Fruit fly (Drosophila melanogaster): ENCODE results near the gene CG42816.

Gene CG42816

dm6 chr3L:17757156-17758083 is 40.0 kb downstream of the CG42816 start (continued):
- TF ChIP-seq CG12104 (GFP tag; optimal IDR thresholded peaks at IDR 0.05) (peak; percentile 62), CG6854 (GFP tag; optimal IDR thresholded peaks at IDR 0.05) (peak; percentile 49), twi (tag; optimal IDR thresholded peaks at IDR 0.05) (peak; percentile 89), Eip74EF (GFP tag; optimal IDR thresholded peaks at IDR 0.05) (peak in 1 of 2 experiments; percentile 72), sens-2 (GFP tag; IDR thresholded peaks at IDR 0.05) (peak; percentile 55; the same call in 1 of the 2 replicates), BtbVII (GFP tag; optimal IDR thresholded peaks at IDR 0.05) (peak; percentile 67), Aef1 (GFP tag; IDR thresholded peaks at IDR 0.05) (no peak; the same call in 2 of the 3 replicates), CG16815 (GFP tag; optimal IDR thresholded peaks at IDR 0.05) (peak; percentile 86), CG15479 (GFP tag; optimal IDR thresholded peaks at IDR 0.05) (peak; percentile 63), Fer1 (GFP tag; optimal IDR thresholded peaks at IDR 0.05) (no peak), CG8478 (optimal IDR thresholded peaks at IDR 0.05) (no peak), Myb (GFP tag; optimal IDR thresholded peaks at IDR 0.05) (no peak), tll (GFP tag; optimal IDR thresholded peaks at IDR 0.05) (no peak), Dfd (GFP tag; optimal IDR thresholded peaks at IDR 0.05) (no peak), mld (GFP tag; IDR thresholded peaks at IDR 0.05; ENCODE audit: partially characterized antibody) (no peak), CG11085 (GFP tag; IDR thresholded peaks at IDR 0.05) (no peak), CG15514 (GFP tag; optimal IDR thresholded peaks at IDR 0.05) (peak; percentile 7), H15 (GFP tag; IDR thresholded peaks at IDR 0.05) (peak; percentile 64; the same call in 1 of the 3 replicates), fd64A (GFP tag; optimal IDR thresholded peaks at IDR 0.05) (peak; percentile 45), CG8281 (tag; optimal IDR thresholded peaks at IDR 0.05) (peak; percentile 45), MBD-R2 (GFP tag; IDR thresholded peaks at IDR 0.05) (no peak), CG10431 (GFP tag; optimal IDR thresholded peaks at IDR 0.05) (peak; percentile 80), CG13624 (GFP tag; optimal IDR thresholded peaks at IDR 0.05) (no peak), CG18011 (GFP tag; optimal IDR thresholded peaks at IDR 0.05) (no peak), D (optimal IDR thresholded peaks at IDR 0.05) (no peak), D (GFP tag; optimal IDR thresholded peaks at IDR 0.05) (peak; percentile 94), CG12391 (tag; optimal IDR thresholded peaks at IDR 0.05) (peak; percentile 88), CG10462 (GFP tag; optimal IDR thresholded peaks at IDR 0.05) (peak; percentile 67), Sin3A (optimal IDR thresholded peaks at IDR 0.05) (no peak), cas (GFP tag; IDR thresholded peaks at IDR 0.05) (no peak), ken (GFP tag; IDR thresholded peaks at IDR 0.05) (peak; percentile 20; the same call in 1 of the 3 replicates), grau (tag; optimal IDR thresholded peaks at IDR 0.05) (peak; percentile 80), CG6272 (GFP tag; IDR thresholded peaks at IDR 0.05) (no peak), knrl (GFP tag; IDR thresholded peaks at IDR 0.05; ENCODE audit: partially characterized antibody) (no peak), Hey (tag; optimal IDR thresholded peaks at IDR 0.05) (peak; percentile 35), cg (GFP tag; optimal IDR thresholded peaks at IDR 0.05) (no peak), CG32532 (GFP tag; IDR thresholded peaks at IDR 0.05) (no peak), pum (GFP tag; optimal IDR thresholded peaks at IDR 0.05) (peak; percentile 74), Blimp-1 (GFP tag; optimal IDR thresholded peaks at IDR 0.05) (peak; percentile 87), Dll (GFP tag; IDR thresholded peaks at IDR 0.05; ENCODE audit: partially characterized antibody) (no peak), nerfin-1 (tag; optimal IDR thresholded peaks at IDR 0.05) (peak; percentile 85), sqz (GFP tag; optimal IDR thresholded peaks at IDR 0.05) (peak; percentile 70), jigr1 (GFP tag; IDR thresholded peaks at IDR 0.05) (peak; percentile 35; the same call in 1 of the 3 replicates), Hmx (GFP tag; optimal IDR thresholded peaks at IDR 0.05) (no peak), Doc2 (GFP tag; IDR thresholded peaks at IDR 0.05) (no peak), CG18599 (GFP tag; optimal IDR thresholded peaks at IDR 0.05) (peak; percentile 57), az2 (GFP tag; optimal IDR thresholded peaks at IDR 0.05) (peak; percentile 79), her (GFP tag; optimal IDR thresholded peaks at IDR 0.05) (no peak), CG6689 (GFP tag; IDR thresholded peaks at IDR 0.05) (peak; percentile 82)

All from whole organism, embryonic.